Fruit fly (Drosophila melanogaster) whole organism, prepupa: ENCODE measurements around the gene CG3330.

Source experiments
- Blimp-1 ChIP-seq: fragments of 200-800 bp; sonication (Bioruptor generic); optimal IDR thresholded peaks from 3 replicates; lab custom pipeline; 2017; ENCODE audit warnings: missing biosample characterization, missing genetic modification characterization, mild to moderate bottlenecking, moderate library complexity, missing genetic modification reagents
- topi ChIP-seq: fragments of 200-800 bp; sonication (Bioruptor generic); optimal IDR thresholded peaks from 3 replicates; lab custom pipeline; 2016; ENCODE audit warnings: missing biosample characterization, missing genetic modification characterization

DNA sequence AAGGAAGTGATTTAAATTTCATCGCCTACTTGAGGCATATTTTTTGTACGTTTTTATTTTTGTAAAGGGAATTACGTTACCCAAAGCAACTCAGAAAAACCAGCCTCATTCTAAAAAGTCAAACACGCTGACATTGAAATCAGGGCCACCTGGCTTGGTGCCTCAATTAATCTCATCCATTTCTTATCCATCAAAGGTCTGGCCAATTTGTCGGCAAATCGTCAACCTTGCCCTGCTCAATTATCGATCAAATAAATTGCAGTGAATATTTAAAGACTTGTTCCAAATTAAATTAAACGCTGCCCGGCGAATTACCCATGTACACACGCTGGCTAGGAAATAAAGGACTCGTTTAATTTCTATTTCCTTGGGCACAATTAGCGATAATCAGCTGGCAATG lies at the start of gene CG3330:
- no peak for TF ChIP-seq topi (GFP tag; lab: Kevin White, UChicago)
- TF ChIP-seq Blimp-1 (GFP tag; lab: Kevin White, UChicago) = no peak
